Worm (Caenorhabditis elegans) whole organism, L2 larva: Measurements from ENCODE around the gene W07G4.1.

Source experiments
- C34F6.9 ChIP-seq: fragments of 150-350 bp; optimal IDR thresholded peaks from 2 replicates; lab custom pipeline; 2014; ENCODE audit warnings: missing biosample characterization, missing genetic modification characterization
- F13H6.1 ChIP-seq: sonication (generic microtip); optimal IDR thresholded peaks from 2 replicates; lab custom pipeline; 2016; ENCODE audit warnings: missing genetic modification characterization, missing compliant biosample characterization
- R02D3.7 ChIP-seq: fragments of 150-350 bp; optimal IDR thresholded peaks from 2 replicates; lab custom pipeline; 2014; ENCODE audit warnings: missing biosample characterization, missing genetic modification characterization
- Y55F3AM.14 ChIP-seq: fragments of 200-800 bp; sonication (Bioruptor generic); optimal IDR thresholded peaks from 2 replicates; lab custom pipeline; 2018; ENCODE audit warnings: mild to moderate bottlenecking, missing genetic modification characterization, missing compliant biosample characterization
- ZK546.5 ChIP-seq: sonication (generic microtip); optimal IDR thresholded peaks from 2 replicates; lab custom pipeline; 2017; ENCODE audit warnings: missing biosample characterization, missing genetic modification characterization
- ama-1 ChIP-seq: fragments of 150-350 bp; optimal IDR thresholded peaks from 2 replicates; lab custom pipeline; 2018; ENCODE audit warnings: inconsistent platforms
- blmp-1 ChIP-seq: sonication (generic microtip); optimal IDR thresholded peaks from 2 replicates; lab custom pipeline; 2017; ENCODE audit warnings: missing genetic modification characterization, mild to moderate bottlenecking, missing compliant biosample characterization, antibody characterized with exemption, moderate library complexity; ENCODE audit not compliant: insufficient read depth
- ceh-16 ChIP-seq: fragments of 150-350 bp; optimal IDR thresholded peaks from 2 replicates; lab custom pipeline; 2014; ENCODE audit warnings: missing biosample characterization, missing genetic modification characterization
- ceh-82 ChIP-seq: fragments of 150-350 bp; optimal IDR thresholded peaks from 2 replicates; lab custom pipeline; 2014; ENCODE audit warnings: missing biosample characterization, missing genetic modification characterization
- dmd-4 ChIP-seq: sonication (generic microtip); optimal IDR thresholded peaks from 2 replicates; lab custom pipeline; 2017; ENCODE audit warnings: missing biosample characterization, missing genetic modification characterization
- gmeb-1 ChIP-seq: fragments of 150-350 bp; optimal IDR thresholded peaks from 2 replicates; lab custom pipeline; 2014; ENCODE audit warnings: missing biosample characterization, missing genetic modification characterization
- lin-11 ChIP-seq: fragments of 150-350 bp; sonication (generic microtip); optimal IDR thresholded peaks from 2 replicates; lab custom pipeline; 2014; ENCODE audit warnings: missing biosample characterization, missing genetic modification characterization, inconsistent platforms, mixed read lengths
- lin-39 ChIP-seq: fragments of 150-350 bp; optimal IDR thresholded peaks from 2 replicates; lab custom pipeline; 2014; ENCODE audit warnings: missing biosample characterization, missing genetic modification reagents, missing genetic modification characterization
- lsy-2 ChIP-seq, 2 experiments: fragments of 150-350 bp in 1 of 2; sonication (generic microtip) in 1 of 2; optimal IDR thresholded peaks; 2 replicates each; lab custom pipeline; 2014 to 2017; ENCODE audit warnings: missing biosample characterization in 2 of 2, missing genetic modification characterization in 2 of 2
- mab-5 ChIP-seq: fragments of 150-350 bp; optimal IDR thresholded peaks from 2 replicates; lab custom pipeline; 2014; ENCODE audit warnings: missing biosample characterization, missing genetic modification characterization
- mbf-1 ChIP-seq: sonication (generic microtip); optimal IDR thresholded peaks from 2 replicates; lab custom pipeline; 2017; ENCODE audit warnings: missing biosample characterization, missing genetic modification characterization
- mdl-1 ChIP-seq, 2 experiments: fragments of 150-350 bp in 1 of 2; sonication (generic microtip) in 1 of 2; optimal IDR thresholded peaks; 2 replicates each; lab custom pipeline; 2017; ENCODE audit warnings: missing biosample characterization in 2 of 2, missing genetic modification characterization in 2 of 2
- nhr-10 ChIP-seq: sonication (generic microtip); optimal IDR thresholded peaks from 2 replicates; lab custom pipeline; 2017; ENCODE audit warnings: missing biosample characterization, missing genetic modification characterization
- nhr-11 ChIP-seq: fragments of 150-350 bp; optimal IDR thresholded peaks from 2 replicates; lab custom pipeline; 2014; ENCODE audit warnings: missing biosample characterization, missing genetic modification characterization
- nhr-12 ChIP-seq: fragments of 150-350 bp; optimal IDR thresholded peaks from 2 replicates; lab custom pipeline; 2014; ENCODE audit warnings: missing biosample characterization, missing genetic modification characterization
- nhr-21 ChIP-seq: fragments of 150-350 bp; optimal IDR thresholded peaks from 2 replicates; lab custom pipeline; 2014; ENCODE audit warnings: missing biosample characterization, missing genetic modification characterization
- nhr-23 ChIP-seq: fragments of 150-350 bp; optimal IDR thresholded peaks from 2 replicates; lab custom pipeline; 2014; ENCODE audit warnings: missing biosample characterization, missing genetic modification reagents, missing genetic modification characterization
- nhr-237 ChIP-seq: fragments of 150-350 bp; optimal IDR thresholded peaks from 2 replicates; lab custom pipeline; 2014; ENCODE audit warnings: missing biosample characterization, missing genetic modification characterization
- nhr-25 ChIP-seq: fragments of 150-350 bp; sonication (generic microtip); optimal IDR thresholded peaks from 3 replicates; lab custom pipeline; 2014; ENCODE audit warnings: missing biosample characterization, missing genetic modification characterization
- nhr-6 ChIP-seq: fragments of 150-350 bp; optimal IDR thresholded peaks from 2 replicates; lab custom pipeline; 2014; ENCODE audit warnings: missing biosample characterization, missing genetic modification characterization
- nhr-77 ChIP-seq: fragments of 150-350 bp; optimal IDR thresholded peaks from 2 replicates; lab custom pipeline; 2014; ENCODE audit warnings: missing biosample characterization, missing genetic modification characterization
- sma-3 ChIP-seq: sonication (generic microtip); optimal IDR thresholded peaks from 2 replicates; lab custom pipeline; 2016; ENCODE audit warnings: missing genetic modification reagents, missing genetic modification characterization, missing compliant biosample characterization
- sma-9 ChIP-seq, 2 experiments: fragments of 150-350 bp in 1 of 2; sonication (generic microtip) in 1 of 2; optimal IDR thresholded peaks; 2 replicates each; lab custom pipeline; 2014 to 2016; ENCODE audit warnings: missing genetic modification characterization in 2 of 2, mild to moderate bottlenecking in 1 of 2, missing biosample characterization in 1 of 2, missing compliant biosample characterization in 1 of 2, missing genetic modification reagents in 1 of 2, moderate library complexity in 1 of 2
- snpc-4 ChIP-seq: fragments of 150-350 bp; optimal IDR thresholded peaks from 2 replicates; lab custom pipeline; 2014; ENCODE audit warnings: missing biosample characterization, missing genetic modification characterization
- unc-39 ChIP-seq: fragments of 150-350 bp; optimal IDR thresholded peaks from 2 replicates; lab custom pipeline; 2014; ENCODE audit warnings: missing biosample characterization, missing genetic modification characterization
- unc-55 ChIP-seq: fragments of 150-350 bp; sonication (generic microtip); optimal IDR thresholded peaks from 3 replicates; lab custom pipeline; 2014; ENCODE audit warnings: missing biosample characterization, missing genetic modification reagents, missing genetic modification characterization
- unc-62 ChIP-seq: fragments of 150-350 bp; optimal IDR thresholded peaks from 2 replicates; lab custom pipeline; 2014; ENCODE audit warnings: missing biosample characterization, missing genetic modification reagents, missing genetic modification characterization
- ztf-4 ChIP-seq: fragments of 150-350 bp; optimal IDR thresholded peaks from 2 replicates; lab custom pipeline; 2014; ENCODE audit warnings: missing biosample characterization, missing genetic modification characterization

Gene W07G4.1

DNA sequence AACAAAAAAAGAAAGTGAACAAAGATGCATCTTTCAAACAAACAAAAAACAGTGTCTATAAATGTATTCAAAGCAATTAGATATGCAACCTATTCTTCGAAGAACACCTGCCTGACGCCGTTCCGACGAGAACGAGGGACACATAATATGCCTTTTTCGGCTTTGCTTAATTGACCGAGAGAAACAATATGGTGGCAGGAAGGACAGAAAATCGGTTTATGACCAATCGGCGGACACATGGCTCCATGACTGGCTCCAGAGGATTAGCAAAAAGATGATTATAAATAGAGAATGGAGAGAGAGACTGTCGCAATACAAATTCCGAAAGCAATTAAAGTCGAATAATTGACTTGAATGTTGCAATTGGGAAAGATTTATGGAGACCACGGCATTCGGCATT, 15.1 kb upstream of the W07G4.1 start:
- no peak for TF ChIP-seq unc-62
- TF ChIP-seq nhr-6 (tag; lab: Kevin White, UChicago), result no peak
- TF ChIP-seq nhr-25 (tag; lab: Kevin White, UChicago), result no peak
- no peak for TF ChIP-seq mdl-1 (tag; optimal IDR thresholded peaks at IDR 0.05; lab: Kevin White, UChicago)
- no peak for TF ChIP-seq snpc-4 (tag; lab: Kevin White, UChicago)
- no peak for TF ChIP-seq ceh-16 (tag; lab: Kevin White, UChicago)
- TF ChIP-seq lsy-2 (tag; optimal IDR thresholded peaks at IDR 0.05; lab: Kevin White, UChicago), result no peak
- TF ChIP-seq nhr-11, result no peak
- TF ChIP-seq ZK546.5, result no peak
- TF ChIP-seq Y55F3AM.14 (GFP tag; lab: Kevin White, UChicago), result no peak
- no peak for TF ChIP-seq ceh-82 (tag; lab: Kevin White, UChicago)
- no peak for TF ChIP-seq ztf-4 (tag; lab: Kevin White, UChicago)
- no peak for TF ChIP-seq R02D3.7 (tag; lab: Kevin White, UChicago)
- TF ChIP-seq lin-39 (tag; lab: Kevin White, UChicago), result no peak
- no peak for TF ChIP-seq unc-55
- TF ChIP-seq sma-9 (GFP tag; optimal IDR thresholded peaks at IDR 0.05; lab: Kevin White, UChicago), result no peak
- TF ChIP-seq sma-9 (tag; optimal IDR thresholded peaks at IDR 0.05; lab: Kevin White, UChicago), result no peak
- TF ChIP-seq C34F6.9 (tag; lab: Kevin White, UChicago), result no peak

DNA sequence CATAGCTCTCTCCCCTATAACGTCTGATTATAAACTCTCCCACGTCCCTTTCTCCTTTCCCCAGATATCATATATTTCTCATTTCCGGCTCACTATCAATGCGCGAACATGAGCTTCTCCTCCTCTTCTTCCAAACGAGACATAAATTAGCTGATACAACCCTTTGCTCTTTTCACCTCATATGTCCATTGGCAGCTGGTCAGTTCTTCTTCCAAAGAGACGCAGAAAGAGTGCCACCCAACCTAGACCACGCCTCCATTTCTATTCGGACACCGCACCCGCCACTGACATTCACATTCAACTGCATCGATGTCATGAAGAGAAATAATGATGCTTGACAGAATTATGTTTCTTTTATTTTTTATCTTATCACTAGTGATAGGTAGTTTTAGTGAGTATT, 14.6 kb upstream of the W07G4.1 start, which contains the start of gene fmi-1:
TSS of gene fmi-1 (plus strand) at position 301 of the 400 bp plus-strand sequence.
- TF ChIP-seq unc-39, result no peak
- TF ChIP-seq nhr-77 (tag; lab: Kevin White, UChicago), result no peak
- no peak for TF ChIP-seq nhr-21
- no peak for TF ChIP-seq gmeb-1 (tag; lab: Kevin White, UChicago)
- no peak for TF ChIP-seq blmp-1
- no peak for TF ChIP-seq R02D3.7 (tag; lab: Kevin White, UChicago)
- no peak for TF ChIP-seq dmd-4 (tag; lab: Kevin White, UChicago)
- TF ChIP-seq lin-11, result no peak
- TF ChIP-seq Y55F3AM.14 (GFP tag; lab: Kevin White, UChicago), result no peak
- TF ChIP-seq sma-3, result no peak
- TF ChIP-seq mbf-1, result no peak
- TF ChIP-seq ZK546.5, result no peak
- no peak for TF ChIP-seq lsy-2 (tag; optimal IDR thresholded peaks at IDR 0.05; lab: Kevin White, UChicago)
- TF ChIP-seq nhr-25 (tag; lab: Kevin White, UChicago), result no peak
- TF ChIP-seq nhr-12 (tag; lab: Kevin White, UChicago), result no peak
- no peak for TF ChIP-seq ama-1 (lab: Kevin White, UChicago)
- no peak for TF ChIP-seq lin-39 (tag; lab: Kevin White, UChicago)
- TF ChIP-seq F13H6.1 (tag; lab: Kevin White, UChicago), result no peak

DNA sequence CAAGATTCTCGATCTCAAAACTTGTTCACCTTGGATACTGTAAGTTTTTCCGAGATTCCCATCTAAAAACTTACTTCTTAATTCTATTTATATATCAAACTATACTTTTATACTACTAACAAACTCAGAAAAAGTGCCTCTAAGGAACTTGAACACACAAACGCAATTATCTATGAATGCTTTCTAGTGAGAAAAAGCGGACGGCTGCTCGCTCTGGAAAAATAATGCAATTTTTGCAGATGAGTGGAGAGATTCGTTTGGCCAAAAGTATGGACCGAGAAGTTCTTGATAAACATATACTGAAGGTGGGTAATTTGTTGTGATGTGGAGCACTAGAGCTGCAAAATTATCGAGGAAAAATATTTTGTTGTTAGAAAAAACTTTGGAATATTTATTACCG, 13.3 kb upstream of the W07G4.1 start:
- TF ChIP-seq nhr-237 (tag; lab: Kevin White, UChicago), result no peak
- TF ChIP-seq nhr-77 (tag; lab: Kevin White, UChicago), result no peak
- no peak for TF ChIP-seq ceh-16 (tag; lab: Kevin White, UChicago)
- TF ChIP-seq unc-62, result no peak
- TF ChIP-seq ZK546.5, result no peak
- TF ChIP-seq Y55F3AM.14 (GFP tag; lab: Kevin White, UChicago), result no peak
- TF ChIP-seq nhr-23, result no peak
- TF ChIP-seq nhr-10 (tag; lab: Kevin White, UChicago), result no peak
- TF ChIP-seq, all 48 proteins: peak for 0

DNA sequence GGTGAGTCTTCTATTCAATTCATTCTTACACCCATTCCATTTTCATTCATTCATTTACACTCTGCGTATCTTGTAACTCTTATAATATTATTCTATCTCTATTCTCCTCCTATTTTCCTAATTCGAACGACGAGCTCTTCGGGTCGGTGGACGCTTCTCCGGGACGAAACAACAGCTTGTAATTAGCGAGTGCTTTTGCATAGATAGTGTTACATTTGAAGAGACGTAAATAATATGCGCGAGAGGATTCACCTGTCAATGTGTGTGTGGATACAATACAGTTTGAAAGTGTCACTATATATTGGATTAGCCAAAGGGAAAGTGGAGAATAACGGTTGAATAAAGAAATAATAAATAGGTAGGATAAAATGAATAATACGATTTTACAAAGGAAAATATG, 12.7 kb upstream of the W07G4.1 start:
- TF ChIP-seq nhr-21 (no peak), nhr-237 (tag; lab: Kevin White, UChicago) (no peak), C34F6.9 (tag; lab: Kevin White, UChicago) (no peak), mab-5 (tag; lab: Kevin White, UChicago) (no peak), ama-1 (lab: Kevin White, UChicago) (no peak), gmeb-1 (tag; lab: Kevin White, UChicago) (no peak)

DNA sequence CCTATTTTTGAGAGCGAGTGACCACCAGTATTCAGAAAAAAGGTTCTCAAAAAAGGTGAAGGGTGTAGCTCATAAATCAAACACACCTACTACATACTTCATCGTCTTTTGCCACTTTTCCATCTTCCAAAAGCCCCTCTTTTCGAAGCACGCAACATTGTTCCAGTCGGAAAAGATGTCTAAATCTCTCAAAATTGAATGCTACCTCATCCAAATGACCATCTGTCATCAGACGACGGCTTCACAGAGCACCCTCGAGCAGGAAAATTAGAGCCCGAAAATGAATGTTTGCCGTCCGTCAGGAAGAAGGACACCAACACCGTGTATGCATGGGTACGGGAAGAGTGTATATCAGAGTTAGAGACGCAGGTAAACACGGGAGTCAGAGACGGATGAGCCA, 11.8 kb upstream of the W07G4.1 start:
- TF ChIP-seq nhr-11, result no peak
- no peak for TF ChIP-seq lin-39 (tag; lab: Kevin White, UChicago)
- no peak for TF ChIP-seq R02D3.7 (tag; lab: Kevin White, UChicago)
- no peak for TF ChIP-seq gmeb-1 (tag; lab: Kevin White, UChicago)
